Worm (Caenorhabditis elegans) whole organism, L1 larva: ENCODE data around the gene D1014.13.

Experiments
- aly-2 ChIP-seq: fragments of 150-350 bp; optimal IDR thresholded peaks from 2 replicates; lab custom pipeline; 2014; ENCODE audit warnings: missing biosample characterization, missing genetic modification characterization
- ama-1 ChIP-seq: fragments of 150-350 bp; optimal IDR thresholded peaks from 2 replicates; lab custom pipeline; 2014
- elt-3 ChIP-seq, 6 experiments: fragments of 150-350 bp in 1 of 6; sonication (generic microtip); optimal IDR thresholded peaks; 2 replicates each; lab custom pipeline; 2017 to 2018; ENCODE audit warnings: missing biosample characterization in 6 of 6, missing genetic modification characterization in 6 of 6, inconsistent platforms in 1 of 6
- nhr-90 ChIP-seq: sonication (generic microtip); optimal IDR thresholded peaks from 2 replicates; lab custom pipeline; 2016; ENCODE audit warnings: mild to moderate bottlenecking, missing genetic modification characterization, missing compliant biosample characterization; ENCODE audit not compliant: poor library complexity
- skn-1 ChIP-seq: fragments of 150-350 bp; optimal IDR thresholded peaks from 2 replicates; lab custom pipeline; 2014; ENCODE audit warnings: missing biosample characterization, missing genetic modification characterization
- unc-130 ChIP-seq: fragments of 150-350 bp; optimal IDR thresholded peaks from 2 replicates; lab custom pipeline; 2017; ENCODE audit warnings: missing biosample characterization, missing genetic modification characterization, inconsistent platforms
- unc-62 ChIP-seq: fragments of 150-350 bp; optimal IDR thresholded peaks from 2 replicates; lab custom pipeline; 2014; ENCODE audit warnings: missing biosample characterization, missing genetic modification reagents, missing genetic modification characterization
- unc-86 ChIP-seq: sonication (generic microtip); optimal IDR thresholded peaks from 2 replicates; lab custom pipeline; 2016; ENCODE audit warnings: missing genetic modification characterization, missing compliant biosample characterization
- ztf-4 ChIP-seq: fragments of 150-350 bp; optimal IDR thresholded peaks from 2 replicates; lab custom pipeline; 2014; ENCODE audit warnings: missing biosample characterization, missing genetic modification characterization

DNA sequence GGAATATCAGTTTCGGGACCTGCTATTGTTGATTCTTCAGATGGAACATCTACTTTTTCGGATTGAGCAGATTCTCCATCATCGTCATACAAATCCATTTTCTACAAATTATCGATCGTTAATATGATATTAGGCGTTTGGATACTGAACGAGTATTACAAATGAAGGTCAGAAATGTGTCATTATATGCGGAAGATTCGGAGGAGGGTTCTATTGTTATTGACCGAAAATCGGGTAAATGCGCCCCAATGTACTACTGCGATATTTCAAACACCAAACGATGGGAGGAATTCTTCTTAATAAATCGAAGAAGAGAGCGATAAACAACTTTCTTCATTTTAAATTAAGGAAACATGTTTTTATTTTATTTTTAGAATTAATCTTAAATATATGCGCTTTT, 16.2 kb upstream of the D1014.13 start, which contains the start of gene spr-1:
- TF ChIP-seq unc-86 (no peak), elt-3 (tag; optimal IDR thresholded peaks at IDR 0.05; lab: Kevin White, UChicago) (peak in 1 of 6 experiments; percentile 48), ama-1 (lab: Kevin White, UChicago) (no peak), nhr-90 (tag; lab: Kevin White, UChicago) (no peak), ztf-4 (no peak), aly-2 (tag; lab: Kevin White, UChicago) (no peak), skn-1 (tag; lab: Kevin White, UChicago) (no peak), unc-130 (tag; lab: Kevin White, UChicago) (no peak), unc-62 (no peak)
